Worm (Caenorhabditis elegans) whole organism, early embryonic: Measurements from ENCODE around the gene T08A11.1.

ENCODE experiments used
- ama-1 ChIP-seq: fragments of 150-350 bp; optimal IDR thresholded peaks from 2 replicates; lab custom pipeline; 2014
- flt-1 ChIP-seq: fragments of 200-800 bp; sonication (Bioruptor generic); IDR thresholded peaks from 2 replicates; pipeline ENCODE4 v1.3.6; 2022; ENCODE audit warnings: missing genetic modification characterization, missing compliant biosample characterization
- hmbx-1 ChIP-seq: sonication (generic microtip); optimal IDR thresholded peaks from 2 replicates; lab custom pipeline; 2016; ENCODE audit warnings: mild to moderate bottlenecking, missing genetic modification characterization, missing compliant biosample characterization
- hnd-1 ChIP-seq: sonication (generic microtip); optimal IDR thresholded peaks from 2 replicates; lab custom pipeline; 2016; ENCODE audit warnings: missing genetic modification characterization, missing compliant biosample characterization
- tbx-11 ChIP-seq: fragments of 200-800 bp; sonication (Bioruptor generic); IDR thresholded peaks from 2 replicates; pipeline ENCODE4 v1.3.6; 2022; ENCODE audit warnings: missing genetic modification characterization, missing compliant biosample characterization
- tra-4 ChIP-seq: sonication (generic microtip); optimal IDR thresholded peaks from 2 replicates; lab custom pipeline; 2017; ENCODE audit warnings: missing genetic modification characterization, missing compliant biosample characterization

ce11 chrIII:4234642-4235295 is 28.2 kb downstream of the T08A11.1 start:
- no peak for TF ChIP-seq ama-1 (lab: Kevin White, UChicago)
- no peak for TF ChIP-seq hnd-1
- no peak for TF ChIP-seq tbx-11 (GFP tag; lab: Robert Waterston, UW)
- TF ChIP-seq hmbx-1 (tag; lab: Kevin White, UChicago), result no peak
- no peak for TF ChIP-seq flt-1 (GFP tag; lab: Robert Waterston, UW)
- TF ChIP-seq tra-4, result no peak
